Worm (Caenorhabditis elegans): Measurements from ENCODE around the gene gst-30.

DNA sequence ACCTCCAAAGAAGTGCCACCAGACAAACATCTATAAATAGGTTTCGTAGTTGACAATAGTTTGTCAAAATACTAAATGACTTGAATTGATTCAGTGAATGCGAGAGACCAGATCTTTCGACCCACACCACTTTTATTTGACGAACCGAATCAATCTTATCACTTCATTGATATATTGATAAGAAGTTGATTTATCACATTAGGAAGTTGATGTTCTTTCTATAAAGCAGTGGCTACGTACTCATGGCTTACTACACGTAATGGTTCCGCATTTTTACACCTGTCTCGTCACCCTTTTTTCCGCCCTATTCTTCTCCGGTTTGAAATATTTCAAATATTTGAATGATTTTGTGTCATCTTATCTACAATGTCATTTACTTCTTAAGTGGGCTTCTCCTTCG, 14.2 kb downstream of the gst-30 start:
- no peak for TF ChIP-seq hlh-30 (tag; optimal IDR thresholded peaks at IDR 0.05; ENCODE audit: insufficient read depth)
- no peak for TF ChIP-seq snpc-4 (tag; optimal IDR thresholded peaks at IDR 0.05)

All from whole organism, L4 larva.